Worm (Caenorhabditis elegans) whole organism, midembryonic: ENCODE measurements around the gene srh-146.

Experiments used
- flt-1 ChIP-seq: fragments of 200-800 bp; sonication (Bioruptor generic); IDR thresholded peaks from 2 replicates; pipeline ENCODE4 v1.3.6; 2022; ENCODE audit warnings: missing genetic modification characterization, missing compliant biosample characterization
- klf-2 ChIP-seq: fragments of 200-800 bp; sonication (Bioruptor generic); conservative IDR thresholded peaks from 2 replicates; pipeline ENCODE4 v1.3.6; 2022; ENCODE audit warnings: missing genetic modification reagents, missing genetic modification characterization, missing compliant biosample characterization
- ztf-29 ChIP-seq: fragments of 200-800 bp; sonication (Bioruptor generic); IDR thresholded peaks from 2 replicates; pipeline ENCODE4 v1.3.6; 2022; ENCODE audit warnings: missing genetic modification reagents, missing genetic modification characterization, missing compliant biosample characterization

- TF ChIP-seq ztf-29 (GFP tag; lab: Robert Waterston, UW) (no peak), klf-2 (GFP tag; lab: Robert Waterston, UW) (no peak), flt-1 (no peak)
Observed at ce11 chrV:2960894-2961293, 46.8 kb downstream of the srh-146 start, which contains the start of gene srw-144.
